Fruit fly (Drosophila melanogaster): ENCODE results near the gene CG13607.

DNA sequence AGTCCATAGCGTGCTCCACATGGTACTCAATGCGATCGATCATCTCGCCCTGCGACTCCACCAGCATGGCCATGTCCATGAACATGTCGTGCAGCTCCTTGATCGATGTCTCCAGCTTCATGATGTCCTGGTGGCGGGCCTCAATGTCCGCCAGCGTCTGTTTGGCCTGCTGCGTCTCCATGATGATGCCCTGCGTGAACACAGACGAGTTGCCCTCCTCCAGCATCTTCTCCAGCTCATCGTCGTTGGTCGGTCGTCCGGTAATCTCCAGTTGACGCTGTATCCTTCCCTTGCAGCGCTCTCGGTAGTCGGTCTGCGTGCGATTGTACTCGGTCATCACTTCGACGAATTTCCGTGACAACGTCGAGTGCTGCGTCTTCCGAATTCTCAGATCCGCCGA is 12.4 kb downstream of the CG13607 start:
- TF ChIP-seq h (optimal IDR thresholded peaks at IDR 0.05) (no peak), psq (optimal IDR thresholded peaks at IDR 0.05) (no peak), ttk (optimal IDR thresholded peaks at IDR 0.05) (no peak), insv (optimal IDR thresholded peaks at IDR 0.05) (no peak), Myc (optimal IDR thresholded peaks at IDR 0.05) (no peak)

Measured in Kc167 (cell line).